Fruit fly (Drosophila melanogaster): ENCODE data around the gene LManV.

dm6 chr2L:8768660-8769138 lies 7.4 kb downstream of the LManV start, which contains the start of gene LManIII:
- TF ChIP-seq psq (optimal IDR thresholded peaks at IDR 0.05): no peak
- TF ChIP-seq h (optimal IDR thresholded peaks at IDR 0.05): no peak
- no peak for TF ChIP-seq ttk (optimal IDR thresholded peaks at IDR 0.05)
- no peak for TF ChIP-seq Myc (optimal IDR thresholded peaks at IDR 0.05)
